Worm (Caenorhabditis elegans): Measurements from ENCODE around the gene C52E2.4.
"Not testable (repeated sequence)": the region's sequence is repeated elsewhere in the genome, so short reads cannot be mapped to it uniquely, and the experiment has no call there.

Gene C52E2.4

DNA sequence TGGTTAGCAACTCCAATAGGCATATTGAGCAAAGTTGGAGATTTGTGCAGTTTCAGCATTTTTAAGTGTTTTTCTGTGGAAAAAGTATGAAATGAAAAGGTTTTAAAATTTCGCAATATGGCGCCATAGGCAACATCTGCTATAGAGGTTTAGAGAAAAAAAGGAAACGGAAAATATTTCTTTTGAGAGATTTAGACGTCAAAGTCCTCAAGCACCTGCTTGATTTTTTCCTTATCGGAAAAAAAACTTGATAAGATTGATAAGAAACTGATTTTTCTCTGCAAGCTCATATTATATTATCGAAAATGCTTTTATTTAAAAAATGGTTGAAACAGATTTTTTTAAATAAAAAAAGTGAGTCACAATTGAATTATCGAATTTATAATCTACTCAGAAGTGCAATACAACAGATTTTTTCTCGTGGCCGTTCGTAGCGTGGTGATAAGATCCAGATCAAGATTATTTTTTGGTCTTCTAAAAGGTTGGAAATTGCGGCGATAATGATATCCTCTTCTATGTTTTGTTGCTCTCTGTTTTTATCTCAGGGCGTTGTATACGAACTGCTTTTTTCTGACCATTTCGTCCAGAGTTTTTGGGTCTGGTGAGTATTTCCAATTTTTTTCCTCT is 22.9 kb upstream of the C52E2.4 start, which contains the start of gene fbxc-19:
fbxc-19 (plus strand) TSS at position 536 of the 627 bp plus-strand sequence.
- TF ChIP-seq elt-3 (tag; optimal IDR thresholded peaks at IDR 0.05) (peak; percentile 63), flh-1 (GFP tag; optimal IDR thresholded peaks at IDR 0.05) (no peak), mep-1 (tag; optimal IDR thresholded peaks at IDR 0.05) (peak; percentile 12), M03D4.4 (tag; optimal IDR thresholded peaks at IDR 0.05) (no peak), elt-1 (tag; optimal IDR thresholded peaks at IDR 0.05; ENCODE audit: borderline replicate concordance, insufficient read depth) (peak; percentile 92), unc-62 (GFP tag; optimal IDR thresholded peaks at IDR 0.05) (no peak)

DNA sequence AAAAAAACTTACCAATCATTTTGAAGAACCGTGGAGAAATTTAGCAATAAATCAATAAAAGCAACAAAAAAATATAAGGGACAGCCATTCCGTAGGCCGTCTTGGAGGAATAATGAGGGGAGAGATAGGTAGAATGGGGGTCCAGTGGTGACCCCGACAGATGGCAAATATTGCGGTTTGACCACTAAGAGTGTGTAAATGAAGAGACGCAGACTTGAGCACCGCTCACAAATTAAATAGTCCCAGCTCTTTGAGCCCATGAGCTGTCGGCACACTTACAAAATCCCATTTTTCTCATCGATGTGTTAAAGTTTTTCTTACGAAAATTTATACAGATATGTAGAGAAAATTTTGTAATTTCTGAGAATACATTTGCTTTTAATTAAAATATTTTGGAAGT is 22.2 kb upstream of the C52E2.4 start, which contains the start of gene fbxa-3:
fbxa-3 (minus strand) TSS at position 101 of the 400 bp plus-strand sequence.
- TF ChIP-seq unc-39 (tag; optimal IDR thresholded peaks at IDR 0.05) (no peak), ces-1 (GFP tag; optimal IDR thresholded peaks at IDR 0.05) (peak; percentile 27), cnd-1 (tag; optimal IDR thresholded peaks at IDR 0.05) (peak; percentile 66)

DNA sequence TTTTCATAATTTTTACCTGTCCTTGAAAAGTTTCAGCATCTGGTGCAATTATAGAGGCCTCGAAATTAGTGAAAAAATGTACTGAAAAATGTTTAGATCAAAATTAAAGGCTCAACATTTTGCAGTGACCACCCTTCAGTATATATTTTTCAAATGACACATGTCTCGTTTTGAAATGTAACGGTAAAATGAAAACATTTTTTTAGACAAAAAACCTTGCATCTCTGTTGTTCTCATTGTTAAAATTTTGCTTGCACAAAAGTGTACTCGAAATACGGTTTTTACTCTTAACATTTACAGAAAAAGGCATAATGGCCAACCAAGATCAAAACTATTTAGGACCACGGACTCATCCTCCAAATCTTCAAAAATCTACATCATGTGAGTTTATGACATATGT is 18.6 kb upstream of the C52E2.4 start, which contains the start of gene math-41:
math-41 (plus strand) TSS at position 301 of the 400 bp plus-strand sequence.
- not testable (repeated sequence) for TF ChIP-seq nhr-12, pha-4, ceh-39 (tag; optimal IDR thresholded peaks at IDR 0.05)

DNA sequence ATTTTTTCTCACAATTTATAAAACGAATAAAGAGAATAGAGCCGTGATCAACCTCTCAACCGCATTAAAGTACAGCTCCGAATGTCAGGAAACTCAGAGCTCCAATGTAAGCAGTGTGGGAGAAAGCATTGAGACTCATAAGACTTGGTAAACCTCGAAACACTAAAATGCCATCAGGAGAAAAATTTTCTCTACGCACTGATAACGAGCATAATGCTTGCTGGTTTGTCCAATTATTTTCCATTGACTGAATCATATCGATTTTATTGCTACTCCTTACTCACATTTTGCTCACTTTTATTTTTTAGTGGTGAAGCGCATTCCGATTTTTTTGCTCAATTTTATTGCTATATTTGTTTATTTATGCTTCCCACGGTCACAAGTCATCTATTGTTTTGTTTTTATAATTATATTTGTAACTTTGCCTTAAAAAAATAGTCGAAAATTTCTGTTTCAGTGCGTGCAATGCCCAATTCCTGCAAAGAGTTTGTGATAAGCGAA is 12.7 kb upstream of the C52E2.4 start, which contains the start of gene math-40:
math-40 (plus strand) TSS at position 451 of the 501 bp plus-strand sequence.
- TF ChIP-seq unc-39 (tag; optimal IDR thresholded peaks at IDR 0.05) (no peak), elt-3 (tag; optimal IDR thresholded peaks at IDR 0.05) (no peak), ham-2 (GFP tag; optimal IDR thresholded peaks at IDR 0.05) (no peak), bed-3 (GFP tag; optimal IDR thresholded peaks at IDR 0.05) (no peak), nhr-28 (tag; optimal IDR thresholded peaks at IDR 0.05) (no peak), ceh-83 (GFP tag; optimal IDR thresholded peaks at IDR 0.05) (no peak), mep-1 (tag; optimal IDR thresholded peaks at IDR 0.05) (no peak), flh-1 (GFP tag; optimal IDR thresholded peaks at IDR 0.05) (no peak), unc-120 (tag; optimal IDR thresholded peaks at IDR 0.05; ENCODE audit: poor library complexity, severe bottlenecking) (no peak)

DNA sequence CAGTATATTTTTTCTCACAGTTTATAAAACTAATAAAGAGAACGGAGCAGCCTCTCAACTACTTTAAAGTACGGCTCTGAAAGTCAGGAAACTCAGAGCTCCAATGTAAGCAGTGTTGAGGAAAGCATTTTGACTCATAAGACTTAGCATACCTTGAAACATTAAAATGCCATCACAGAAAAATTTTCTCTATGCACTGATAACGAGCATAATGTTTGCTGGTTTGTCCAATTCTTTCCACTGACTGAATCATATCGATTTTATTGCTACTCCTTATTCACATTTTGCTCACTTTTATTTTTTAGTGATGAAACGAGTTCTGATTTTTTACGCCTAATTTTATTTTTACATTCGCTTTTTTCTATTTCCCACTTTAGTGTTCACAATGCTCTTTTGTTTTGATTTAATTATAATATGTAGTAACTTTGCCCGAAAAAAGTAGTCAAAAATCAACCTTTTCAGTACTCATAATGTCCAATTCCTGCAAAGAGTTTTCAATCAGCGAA is 11.0 kb upstream of the C52E2.4 start, which contains the start of gene math-39:
math-39 (plus strand) TSS at position 456 of the 506 bp plus-strand sequence.
- TF ChIP-seq flh-1 (GFP tag; optimal IDR thresholded peaks at IDR 0.05): no peak
- TF ChIP-seq ceh-43 (GFP tag; optimal IDR thresholded peaks at IDR 0.05): no peak
- no peak for TF ChIP-seq hlh-1 (tag; optimal IDR thresholded peaks at IDR 0.05)
- no peak for TF ChIP-seq M03D4.4 (tag; optimal IDR thresholded peaks at IDR 0.05)
- no peak for TF ChIP-seq nhr-28 (tag; optimal IDR thresholded peaks at IDR 0.05)
- TF ChIP-seq cnd-1 (tag; optimal IDR thresholded peaks at IDR 0.05): no peak
- no peak for TF ChIP-seq ceh-83 (GFP tag; optimal IDR thresholded peaks at IDR 0.05)
- TF ChIP-seq snpc-4 (tag; optimal IDR thresholded peaks at IDR 0.05): no peak

DNA sequence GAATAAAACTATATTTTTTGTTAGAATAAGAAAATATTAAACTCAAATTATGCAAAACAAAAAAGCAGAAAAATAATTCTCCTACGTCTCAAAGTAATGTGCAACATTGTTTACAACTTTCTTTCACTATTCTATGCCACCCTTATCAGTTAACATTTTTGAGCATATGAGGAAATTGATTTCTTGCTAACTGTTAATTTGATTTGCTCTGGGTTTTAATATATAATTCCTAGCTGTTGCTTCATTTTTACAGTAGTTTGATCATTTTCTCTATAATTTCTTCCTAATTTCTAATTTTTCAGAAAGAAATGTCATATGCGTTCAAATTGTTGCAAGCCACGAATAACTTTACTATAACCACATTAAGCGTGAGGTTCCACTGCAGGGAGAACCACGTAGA is 6.7 kb upstream of the C52E2.4 start, which contains the start of gene T08E11.1:
T08E11.1 (plus strand) TSS at position 301 of the 400 bp plus-strand sequence.
- TF ChIP-seq ztf-11 (tag; optimal IDR thresholded peaks at IDR 0.05): no peak
- no peak for TF ChIP-seq sem-2 (GFP tag; optimal IDR thresholded peaks at IDR 0.05)
- no peak for TF ChIP-seq ceh-43 (GFP tag; optimal IDR thresholded peaks at IDR 0.05)
- no peak for TF ChIP-seq unc-62 (GFP tag; optimal IDR thresholded peaks at IDR 0.05)
- TF ChIP-seq lsy-2 (tag; optimal IDR thresholded peaks at IDR 0.05): no peak
- TF ChIP-seq nhr-76 (tag; optimal IDR thresholded peaks at IDR 0.05): no peak
- no peak for TF ChIP-seq cnd-1 (tag; optimal IDR thresholded peaks at IDR 0.05)
- no peak for TF ChIP-seq lin-13 (tag; optimal IDR thresholded peaks at IDR 0.05)
- no peak for TF ChIP-seq bed-3 (GFP tag; optimal IDR thresholded peaks at IDR 0.05)
- no peak for TF ChIP-seq lin-32 (GFP tag; optimal IDR thresholded peaks at IDR 0.05)

Measured in whole organism, mixed stage, embryonic.